Worm (Caenorhabditis elegans) whole organism, late embryonic: ENCODE measurements around the gene F58D12.1.

Experiments used
- F13H6.1 ChIP-seq: sonication (generic microtip); optimal IDR thresholded peaks from 2 replicates; lab custom pipeline; 2016; ENCODE audit warnings: missing genetic modification characterization, missing compliant biosample characterization
- ceh-9 ChIP-seq: sonication (generic microtip); optimal IDR thresholded peaks from 2 replicates; lab custom pipeline; 2016; ENCODE audit warnings: mild to moderate bottlenecking, missing genetic modification characterization, inconsistent platforms, missing compliant biosample characterization
- elt-2 ChIP-seq: sonication (generic microtip); optimal IDR thresholded peaks from 2 replicates; lab custom pipeline; 2016; ENCODE audit warnings: missing genetic modification reagents, missing genetic modification characterization, missing compliant biosample characterization
- fkh-10 ChIP-seq: fragments of 150-350 bp; optimal IDR thresholded peaks from 2 replicates; lab custom pipeline; 2014; ENCODE audit warnings: missing biosample characterization, missing genetic modification reagents, missing genetic modification characterization
- fkh-6 ChIP-seq: sonication (generic microtip); optimal IDR thresholded peaks from 2 replicates; lab custom pipeline; 2016; ENCODE audit warnings: missing genetic modification characterization, missing compliant biosample characterization
- gmeb-2 ChIP-seq: sonication (generic microtip); optimal IDR thresholded peaks from 2 replicates; lab custom pipeline; 2016; ENCODE audit warnings: missing genetic modification characterization, inconsistent platforms, missing compliant biosample characterization
- hlh-30 ChIP-seq: sonication (generic microtip); optimal IDR thresholded peaks from 2 replicates; lab custom pipeline; 2017; ENCODE audit warnings: antibody characterized with exemption, missing genetic modification characterization, missing compliant biosample characterization; ENCODE audit not compliant: insufficient read depth
- lin-11 ChIP-seq: fragments of 200-800 bp; sonication (Bioruptor generic); optimal IDR thresholded peaks from 2 replicates; lab custom pipeline; 2018; ENCODE audit warnings: mild to moderate bottlenecking, missing genetic modification characterization, missing compliant biosample characterization
- nhr-11 ChIP-seq: fragments of 150-350 bp; optimal IDR thresholded peaks from 2 replicates; lab custom pipeline; 2014; ENCODE audit warnings: missing biosample characterization, missing genetic modification characterization
- pha-4 ChIP-seq: fragments of 150-350 bp; optimal IDR thresholded peaks from 2 replicates; lab custom pipeline; 2018; ENCODE audit warnings: missing biosample characterization, missing genetic modification reagents, missing genetic modification characterization
- rnt-1 ChIP-seq: sonication (generic microtip); optimal IDR thresholded peaks from 2 replicates; lab custom pipeline; 2016; ENCODE audit warnings: missing genetic modification characterization, missing compliant biosample characterization
- zip-5 ChIP-seq: sonication (generic microtip); optimal IDR thresholded peaks from 2 replicates; lab custom pipeline; 2016; ENCODE audit warnings: missing genetic modification characterization, missing compliant biosample characterization

- TF ChIP-seq rnt-1 (tag; lab: Kevin White, UChicago) = no peak
- no peak for TF ChIP-seq pha-4 (tag; lab: Kevin White, UChicago)
- TF ChIP-seq ceh-9 (tag; lab: Kevin White, UChicago) = no peak
- TF ChIP-seq nhr-11 (tag; lab: Kevin White, UChicago) = no peak
- TF ChIP-seq gmeb-2 (tag; lab: Kevin White, UChicago) = no peak
- TF ChIP-seq lin-11 = no peak
- TF ChIP-seq fkh-6 (tag; lab: Kevin White, UChicago) = no peak
- no peak for TF ChIP-seq zip-5
- TF ChIP-seq F13H6.1 (tag; lab: Kevin White, UChicago) = no peak
- no peak for TF ChIP-seq hlh-30 (tag; lab: Kevin White, UChicago)
- TF ChIP-seq fkh-10 (GFP tag; lab: Kevin White, UChicago) = no peak
- TF ChIP-seq elt-2 (tag; lab: Kevin White, UChicago) = no peak
Measured at ce11 chrV:14067816-14068296, 18.5 kb downstream of the F58D12.1 start, which contains the start of gene D1086.17.
